Worm (Caenorhabditis elegans) whole organism, young adult: ENCODE data around the gene C14C10.5.

Experiments
- F33H1.4 ChIP-seq: fragments of 200-800 bp; sonication (Bioruptor generic); IDR thresholded peaks from 2 replicates; pipeline ENCODE4 v1.3.6; 2022; ENCODE audit warnings: missing genetic modification reagents, missing genetic modification characterization, missing compliant biosample characterization
- akir-1 ChIP-seq: fragments of 200-800 bp; sonication (Bioruptor generic); optimal IDR thresholded peaks from 2 replicates; lab custom pipeline; 2018; ENCODE audit warnings: mild to moderate bottlenecking, missing genetic modification characterization, moderate library complexity, missing compliant biosample characterization
- aptf-2 ChIP-seq: fragments of 200-800 bp; sonication (Bioruptor generic); conservative IDR thresholded peaks from 2 replicates; pipeline ENCODE4 v1.3.6; 2022; ENCODE audit warnings: missing genetic modification reagents, missing genetic modification characterization, missing compliant biosample characterization
- athp-1 ChIP-seq: sonication (generic microtip); optimal IDR thresholded peaks from 2 replicates; lab custom pipeline; 2017; ENCODE audit warnings: mild to moderate bottlenecking, missing genetic modification characterization, missing compliant biosample characterization
- ceh-91 ChIP-seq: fragments of 200-800 bp; sonication (Bioruptor generic); IDR thresholded peaks from 2 replicates; pipeline ENCODE4 v1.3.6; 2022; ENCODE audit warnings: missing genetic modification reagents, missing genetic modification characterization, missing compliant biosample characterization
- dox-1 ChIP-seq: fragments of 200-800 bp; sonication (Bioruptor generic); IDR thresholded peaks from 2 replicates; pipeline ENCODE4 v1.3.6; 2022; ENCODE audit warnings: missing genetic modification reagents, missing genetic modification characterization, missing compliant biosample characterization
- dpff-1 ChIP-seq: sonication (generic microtip); optimal IDR thresholded peaks from 2 replicates; lab custom pipeline; 2017; ENCODE audit warnings: mild to moderate bottlenecking, missing genetic modification characterization, missing compliant biosample characterization
- hrde-1 ChIP-seq: sonication (generic microtip); optimal IDR thresholded peaks from 2 replicates; lab custom pipeline; 2016; ENCODE audit warnings: missing genetic modification characterization, mild to moderate bottlenecking, missing compliant biosample characterization, moderate library complexity, missing genotype, missing genetic modification reagents, borderline replicate concordance
- lin-35 ChIP-seq, 3 experiments: fragments of 150-350 bp in 2 of 3; sonication (generic microtip) in 1 of 3; optimal IDR thresholded peaks; 2 replicates each; lab custom pipeline; 2014 to 2018; ENCODE audit warnings: missing biosample characterization in 3 of 3, missing genetic modification characterization in 3 of 3, missing genetic modification reagents in 3 of 3
- unc-62 ChIP-seq: fragments of 150-350 bp; optimal IDR thresholded peaks from 2 replicates; lab custom pipeline; 2014; ENCODE audit warnings: missing biosample characterization, missing genetic modification reagents, missing genetic modification characterization

DNA sequence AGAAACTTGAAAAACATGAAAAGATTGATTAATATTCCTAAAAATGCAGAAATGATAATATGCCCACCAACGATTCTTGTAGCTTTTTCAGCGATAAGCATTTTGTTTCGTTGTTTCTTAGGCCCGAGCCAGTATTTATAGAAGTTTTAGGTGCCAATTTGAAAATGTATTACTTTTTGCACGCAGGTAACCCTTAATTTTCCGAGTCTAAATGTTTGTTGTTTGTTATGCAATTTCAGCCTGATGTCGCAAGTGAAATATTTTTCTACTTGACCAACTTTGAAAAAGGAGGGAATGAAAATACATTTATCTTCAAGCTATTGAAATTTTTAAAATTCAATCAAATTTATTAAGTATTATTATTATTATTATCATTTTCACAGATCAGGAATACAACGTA lies 32.1 kb downstream of the C14C10.5 start, which contains the start of gene srx-113:
- TF ChIP-seq aptf-2 (GFP tag; lab: Robert Waterston, UW), result no peak
- no peak for TF ChIP-seq dpff-1 (tag; lab: Kevin White, UChicago)
- TF ChIP-seq lin-35 (GFP tag; optimal IDR thresholded peaks at IDR 0.05; lab: Kevin White, UChicago), result no peak
- no peak for TF ChIP-seq hrde-1 (tag; lab: Kevin White, UChicago)
- no peak for TF ChIP-seq dox-1 (GFP tag; lab: Robert Waterston, UW)
- no peak for TF ChIP-seq akir-1 (GFP tag; lab: Kevin White, UChicago)
- no peak for TF ChIP-seq athp-1 (tag; lab: Kevin White, UChicago)
- TF ChIP-seq F33H1.4 (GFP tag; lab: Robert Waterston, UW), result no peak
- no peak for TF ChIP-seq ceh-91 (GFP tag; lab: Robert Waterston, UW)
- TF ChIP-seq unc-62 (GFP tag; lab: Kevin White, UChicago), result no peak
